Fruit fly (Drosophila melanogaster) whole organism, prepupa: ENCODE results near the gene bark.

Source experiments
- CG10631 ChIP-seq: fragments of 200-800 bp; sonication (Bioruptor generic); optimal IDR thresholded peaks from 2 replicates; lab custom pipeline; 2016; ENCODE audit warnings: missing biosample characterization, missing genetic modification characterization
- CG10669 ChIP-seq: fragments of 200-800 bp; sonication (Bioruptor generic); optimal IDR thresholded peaks from 3 replicates; lab custom pipeline; 2018; ENCODE audit warnings: missing biosample characterization, mild to moderate bottlenecking, missing genetic modification characterization, moderate library complexity
- CG11294 ChIP-seq: fragments of 200-800 bp; sonication (Bioruptor generic); IDR thresholded peaks from 2 replicates; pipeline ENCODE4 v1.3.6; 2022; ENCODE audit warnings: missing biosample characterization, missing genetic modification characterization
- CG11902 ChIP-seq: fragments of 200-800 bp; sonication (Bioruptor generic); optimal IDR thresholded peaks from 3 replicates; lab custom pipeline; 2016; ENCODE audit warnings: missing biosample characterization, missing genetic modification characterization
- CG15336 ChIP-seq: fragments of 200-800 bp; sonication (Bioruptor generic); IDR thresholded peaks from 2 replicates; pipeline ENCODE4 v1.3.6; 2022; ENCODE audit warnings: missing biosample characterization, missing genetic modification characterization
- CG1621 ChIP-seq: fragments of 200-800 bp; sonication (Bioruptor generic); optimal IDR thresholded peaks from 3 replicates; lab custom pipeline; 2018; ENCODE audit warnings: missing biosample characterization, mild to moderate bottlenecking, missing genetic modification characterization
- CG16779 ChIP-seq: fragments of 200-800 bp; sonication (Bioruptor generic); optimal IDR thresholded peaks from 3 replicates; lab custom pipeline; 2017; ENCODE audit warnings: missing biosample characterization, mild to moderate bottlenecking, missing genetic modification characterization
- CG3032 ChIP-seq: fragments of 200-800 bp; optimal IDR thresholded peaks from 2 replicates; lab custom pipeline; 2019; ENCODE audit warnings: missing biosample characterization, mild to moderate bottlenecking, missing genetic modification characterization, moderate library complexity
- CG31627 ChIP-seq: fragments of 200-800 bp; sonication (Bioruptor generic); optimal IDR thresholded peaks from 3 replicates; lab custom pipeline; 2016; ENCODE audit warnings: missing biosample characterization, missing genetic modification characterization
- CG3919 ChIP-seq: fragments of 200-800 bp; sonication (Bioruptor generic); optimal IDR thresholded peaks from 3 replicates; lab custom pipeline; 2016; ENCODE audit warnings: missing biosample characterization, missing genetic modification characterization
- CG6163 ChIP-seq: fragments of 200-800 bp; sonication (Bioruptor generic); IDR thresholded peaks from 3 replicates; pipeline ENCODE4 v1.3.6; 2022; ENCODE audit warnings: missing biosample characterization, missing genetic modification characterization
- CG6276 ChIP-seq: fragments of 200-800 bp; sonication (Bioruptor generic); optimal IDR thresholded peaks from 2 replicates; lab custom pipeline; 2017; ENCODE audit warnings: missing biosample characterization, mild to moderate bottlenecking, missing genetic modification characterization
- CG6792 ChIP-seq: fragments of 200-800 bp; sonication (Bioruptor generic); optimal IDR thresholded peaks from 3 replicates; lab custom pipeline; 2016; ENCODE audit warnings: missing biosample characterization, missing genetic modification characterization
- CG6808 ChIP-seq: fragments of 200-800 bp; sonication (Bioruptor generic); optimal IDR thresholded peaks from 3 replicates; lab custom pipeline; 2017; ENCODE audit warnings: missing biosample characterization, missing genetic modification characterization, mild to moderate bottlenecking, moderate library complexity, missing genetic modification reagents
- CG6854 ChIP-seq: fragments of 200-800 bp; sonication (Bioruptor generic); optimal IDR thresholded peaks from 2 replicates; lab custom pipeline; 2017; ENCODE audit warnings: missing biosample characterization, mild to moderate bottlenecking, missing genetic modification characterization
- CG7368 ChIP-seq: fragments of 200-800 bp; sonication (Bioruptor generic); optimal IDR thresholded peaks from 3 replicates; lab custom pipeline; 2016; ENCODE audit warnings: missing biosample characterization, missing genetic modification characterization
- CG8119 ChIP-seq: fragments of 200-800 bp; sonication (Bioruptor generic); IDR thresholded peaks from 3 replicates; pipeline ENCODE4 v1.3.6; 2022; ENCODE audit warnings: missing biosample characterization, missing genetic modification characterization
- CG8319 ChIP-seq: fragments of 200-800 bp; sonication (Bioruptor generic); optimal IDR thresholded peaks from 3 replicates; lab custom pipeline; 2016; ENCODE audit warnings: missing biosample characterization, missing genetic modification characterization
- CG8632 ChIP-seq: fragments of 200-800 bp; sonication (Bioruptor generic); optimal IDR thresholded peaks from 3 replicates; lab custom pipeline; 2016; ENCODE audit warnings: missing biosample characterization, missing genetic modification characterization
- CG9139 ChIP-seq: fragments of 200-800 bp; sonication (Bioruptor generic); optimal IDR thresholded peaks from 3 replicates; lab custom pipeline; 2017; ENCODE audit warnings: missing biosample characterization, mild to moderate bottlenecking, missing genetic modification characterization
- Eip75B ChIP-seq: fragments of 200-800 bp; sonication (Bioruptor generic); optimal IDR thresholded peaks from 3 replicates; lab custom pipeline; 2016; ENCODE audit warnings: missing biosample characterization, missing genetic modification characterization
- Eip78C ChIP-seq: fragments of 200-800 bp; sonication (Bioruptor generic); peaks from one replicate; lab custom pipeline; 2016; ENCODE audit warnings: missing biosample characterization, missing genetic modification characterization
- Ets96B ChIP-seq: fragments of 200-800 bp; optimal IDR thresholded peaks from 2 replicates; lab custom pipeline; 2019; ENCODE audit warnings: missing biosample characterization, mild to moderate bottlenecking, missing genetic modification characterization, moderate library complexity
- Hr38 ChIP-seq: sonication (Bioruptor generic); optimal IDR thresholded peaks from 2 replicates; lab custom pipeline; 2016; ENCODE audit warnings: missing biosample characterization, missing genetic modification characterization
- Hr39 ChIP-seq: fragments of 200-800 bp; sonication (Bioruptor generic); optimal IDR thresholded peaks from 2 replicates; lab custom pipeline; 2016; ENCODE audit warnings: missing biosample characterization, missing genetic modification characterization
- Hr4 ChIP-seq: fragments of 200-800 bp; sonication (Bioruptor generic); optimal IDR thresholded peaks from 3 replicates; lab custom pipeline; 2016; ENCODE audit warnings: missing biosample characterization, missing genetic modification characterization
- Lpt ChIP-seq: fragments of 200-800 bp; sonication (Bioruptor generic); optimal IDR thresholded peaks from 3 replicates; lab custom pipeline; 2016; ENCODE audit warnings: missing biosample characterization, missing genetic modification characterization
- OdsH ChIP-seq: fragments of 200-800 bp; sonication (Bioruptor generic); optimal IDR thresholded peaks from 3 replicates; lab custom pipeline; 2016; ENCODE audit warnings: missing biosample characterization, missing genetic modification characterization
- Smox ChIP-seq: fragments of 200-800 bp; sonication (Bioruptor generic); optimal IDR thresholded peaks from 3 replicates; lab custom pipeline; 2016; ENCODE audit warnings: missing biosample characterization, missing genetic modification characterization
- Sox15 ChIP-seq: fragments of 200-800 bp; sonication (Bioruptor generic); optimal IDR thresholded peaks from 3 replicates; lab custom pipeline; 2016; ENCODE audit warnings: missing biosample characterization, missing genetic modification characterization
- acj6 ChIP-seq: fragments of 200-800 bp; sonication (Bioruptor generic); optimal IDR thresholded peaks from 3 replicates; lab custom pipeline; 2016; ENCODE audit warnings: missing biosample characterization, missing genetic modification characterization
- cyc ChIP-seq: fragments of 200-800 bp; sonication (Bioruptor generic); optimal IDR thresholded peaks from 3 replicates; lab custom pipeline; 2016; ENCODE audit warnings: missing biosample characterization, missing genetic modification characterization
- dac ChIP-seq: fragments of 200-800 bp; sonication (Bioruptor generic); optimal IDR thresholded peaks from 2 replicates; lab custom pipeline; 2017; ENCODE audit warnings: missing biosample characterization, mild to moderate bottlenecking, missing genetic modification characterization
- dsx ChIP-seq: fragments of 200-800 bp; optimal IDR thresholded peaks from 3 replicates; lab custom pipeline; 2019; ENCODE audit warnings: missing biosample characterization, mild to moderate bottlenecking, missing genetic modification characterization, moderate library complexity; ENCODE audit not compliant: poor library complexity, severe bottlenecking
- eg ChIP-seq: fragments of 200-800 bp; sonication (Bioruptor generic); IDR thresholded peaks from 3 replicates; pipeline ENCODE4 v1.3.6; 2022; ENCODE audit warnings: missing biosample characterization, missing genetic modification characterization
- esn ChIP-seq: fragments of 200-800 bp; sonication (Bioruptor generic); optimal IDR thresholded peaks from 2 replicates; lab custom pipeline; 2016; ENCODE audit warnings: missing biosample characterization, mild to moderate bottlenecking, missing genetic modification characterization, moderate library complexity
- fd59A ChIP-seq: fragments of 200-800 bp; sonication (Bioruptor generic); optimal IDR thresholded peaks from 2 replicates; lab custom pipeline; 2017; ENCODE audit warnings: missing biosample characterization, mild to moderate bottlenecking, missing genetic modification characterization, missing genetic modification reagents
- fd85E ChIP-seq: fragments of 200-800 bp; sonication (Bioruptor generic); optimal IDR thresholded peaks from 3 replicates; lab custom pipeline; 2016; ENCODE audit warnings: missing biosample characterization, missing genetic modification characterization
- fkh ChIP-seq: fragments of 200-800 bp; sonication (Bioruptor generic); optimal IDR thresholded peaks from 3 replicates; lab custom pipeline; 2017; ENCODE audit warnings: missing biosample characterization, mild to moderate bottlenecking, missing genetic modification characterization, moderate library complexity
- lz ChIP-seq: fragments of 200-800 bp; sonication (Bioruptor generic); optimal IDR thresholded peaks from 3 replicates; lab custom pipeline; 2016; ENCODE audit warnings: missing biosample characterization, missing genetic modification characterization
- pdm3 ChIP-seq: fragments of 200-800 bp; sonication (Bioruptor generic); optimal IDR thresholded peaks from 3 replicates; lab custom pipeline; 2016; ENCODE audit warnings: missing biosample characterization, missing genetic modification characterization
- spab ChIP-seq: fragments of 200-800 bp; sonication (Bioruptor generic); optimal IDR thresholded peaks from 2 replicates; lab custom pipeline; 2017; ENCODE audit warnings: missing biosample characterization, mild to moderate bottlenecking, missing genetic modification characterization, missing genetic modification reagents
- svp ChIP-seq: fragments of 200-800 bp; sonication (Bioruptor generic); peaks from one replicate; lab custom pipeline; 2016; ENCODE audit warnings: missing biosample characterization, missing genetic modification characterization
- topi ChIP-seq: fragments of 200-800 bp; sonication (Bioruptor generic); optimal IDR thresholded peaks from 3 replicates; lab custom pipeline; 2016; ENCODE audit warnings: missing biosample characterization, missing genetic modification characterization
- vri ChIP-seq: fragments of 200-800 bp; sonication (Bioruptor generic); optimal IDR thresholded peaks from 3 replicates; lab custom pipeline; 2016; ENCODE audit warnings: missing biosample characterization, mild to moderate bottlenecking, missing genetic modification characterization

Gene bark

DNA sequence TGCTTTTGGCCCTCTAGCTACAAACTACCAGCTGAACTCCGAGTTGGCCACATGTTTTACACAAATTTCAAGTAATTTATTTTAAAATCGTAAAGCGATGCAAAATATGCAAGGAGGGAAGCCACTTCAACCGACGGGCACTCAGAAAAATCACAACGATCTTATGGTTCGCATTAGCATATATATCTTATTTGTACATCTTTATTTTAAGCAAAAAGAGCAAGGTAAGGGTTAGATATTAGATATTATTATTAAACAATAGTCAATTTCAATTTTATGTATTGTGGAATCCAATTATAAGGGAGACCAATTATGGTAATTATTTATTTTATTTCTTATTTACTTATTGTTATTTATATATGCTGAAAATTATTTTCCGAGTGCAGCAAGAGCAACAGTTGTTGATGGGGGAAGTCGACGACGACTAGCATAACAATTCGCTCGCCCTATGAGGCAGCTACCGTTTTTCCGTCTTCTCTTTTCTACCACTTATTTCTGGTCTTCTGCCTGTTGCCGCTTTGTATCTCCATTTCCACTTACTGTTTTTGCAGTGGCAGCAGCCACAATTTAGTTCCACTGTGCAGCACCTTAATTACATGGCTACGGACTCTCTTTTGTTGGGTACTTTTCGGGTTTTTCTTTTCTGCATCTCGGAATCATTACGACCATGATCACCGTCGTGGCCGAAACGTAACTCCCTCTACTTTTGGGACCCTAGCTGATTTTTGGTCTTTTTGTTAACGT lies 17.1 kb upstream of the bark start (continued):
- TF ChIP-seq CG15336 (GFP tag; lab: Robert Waterston, UW): peak; percentile 80
- no peak for TF ChIP-seq CG6854 (GFP tag; lab: Kevin White, UChicago)
- TF ChIP-seq CG3919 (GFP tag; lab: Kevin White, UChicago): peak; percentile 61
- TF ChIP-seq CG3032 (tag; lab: Kevin White, UChicago): peak; percentile 80
- TF ChIP-seq dac (GFP tag; lab: Kevin White, UChicago): no peak
- peak; percentile 78 for TF ChIP-seq CG10631 (GFP tag; lab: Kevin White, UChicago)
- TF ChIP-seq lz (GFP tag; lab: Kevin White, UChicago): peak; percentile 21
- TF ChIP-seq Hr4: peak; percentile 46
- peak; percentile 64 for TF ChIP-seq CG9139 (GFP tag; lab: Kevin White, UChicago)
- peak; percentile 80 for TF ChIP-seq Ets96B (tag; lab: Kevin White, UChicago)
- TF ChIP-seq topi (GFP tag; lab: Kevin White, UChicago): peak; percentile 35
- TF ChIP-seq CG16779: peak; percentile 36
- peak; percentile 69 for TF ChIP-seq spab (GFP tag; lab: Kevin White, UChicago)
- peak; percentile 23 for TF ChIP-seq Sox15
- TF ChIP-seq fkh: no peak
- TF ChIP-seq eg (GFP tag; lab: Robert Waterston, UW): peak; percentile 21; the same call in 1 of the 3 replicates
- TF ChIP-seq Lpt (GFP tag; lab: Kevin White, UChicago): peak; percentile 54
- TF ChIP-seq Hr38: no peak
- peak; percentile 21; the same call in 1 of the 3 replicates for TF ChIP-seq CG6163 (GFP tag; lab: Robert Waterston, UW)
- TF ChIP-seq CG6792: peak; percentile 71
- peak; percentile 70 for TF ChIP-seq esn (GFP tag; lab: Kevin White, UChicago)
- no peak for TF ChIP-seq Hr39
- TF ChIP-seq svp (GFP tag; lab: Kevin White, UChicago): peak; percentile 73
- TF ChIP-seq CG10669: peak; percentile 62
- peak; percentile 87 for TF ChIP-seq CG8119 (GFP tag; lab: Robert Waterston, UW)
- peak; percentile 62 for TF ChIP-seq CG6276 (GFP tag; lab: Kevin White, UChicago)

DNA sequence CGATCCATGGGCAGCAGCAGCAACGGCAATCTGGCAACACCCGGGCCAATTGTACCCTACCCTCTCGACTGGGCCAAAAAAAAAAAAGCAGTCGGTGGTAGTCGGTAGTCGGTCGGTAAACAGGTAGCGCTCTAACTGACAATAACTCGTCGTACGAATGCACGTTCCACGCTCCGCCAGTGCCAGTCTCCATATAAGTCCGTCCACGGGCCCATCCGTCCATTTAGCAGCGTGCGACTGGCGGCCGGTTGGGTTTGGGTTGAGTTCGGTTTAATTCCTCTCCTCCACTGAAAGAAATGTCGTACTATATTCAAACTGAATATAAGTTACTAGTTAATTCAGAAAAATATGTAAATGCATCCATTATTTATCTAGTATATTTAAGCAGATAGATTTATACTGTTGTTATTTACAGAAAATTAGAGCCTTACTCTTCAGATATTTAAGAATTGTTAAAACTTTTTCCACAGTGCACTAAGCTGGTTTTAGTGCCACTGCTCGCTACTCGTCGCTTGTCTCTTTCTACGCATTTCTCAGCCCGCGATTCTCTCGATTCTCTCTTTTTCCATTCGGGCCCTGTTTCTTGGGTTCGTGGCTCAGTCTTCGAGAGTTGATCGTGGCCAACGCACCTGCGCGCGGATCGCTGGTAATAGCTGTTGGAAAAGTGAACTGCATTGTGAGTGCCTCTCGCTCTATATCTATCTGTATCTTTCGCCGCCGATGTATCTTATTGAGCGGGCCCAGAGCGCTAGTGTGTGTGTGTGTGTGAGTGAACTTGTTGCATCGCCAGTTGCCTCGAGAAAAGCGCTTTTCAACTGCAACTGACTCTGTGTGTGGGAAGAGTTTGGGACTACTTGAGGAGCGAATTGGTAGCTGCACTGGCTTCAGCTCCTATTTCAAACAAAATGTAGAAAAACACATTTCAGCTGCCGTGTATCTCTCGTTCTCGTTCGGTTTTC lies 15.6 kb upstream of the bark start, which contains the start of gene bowl:
Gene bowl (plus strand): TSS at position 592 of the 959 bp plus-strand sequence.
- peak; percentile 97 for TF ChIP-seq vri
- peak; percentile 99 for TF ChIP-seq OdsH (GFP tag; lab: Kevin White, UChicago)
- peak; percentile 98 for TF ChIP-seq Smox (GFP tag; lab: Kevin White, UChicago)
- TF ChIP-seq CG31627: peak; percentile 97
- peak; percentile 99 for TF ChIP-seq CG6792
- peak; percentile 96 for TF ChIP-seq cyc (GFP tag; lab: Kevin White, UChicago)
- peak; percentile 97 for TF ChIP-seq Hr4
- TF ChIP-seq CG7368 (GFP tag; lab: Kevin White, UChicago): peak; percentile 92
- TF ChIP-seq esn (GFP tag; lab: Kevin White, UChicago): peak; percentile 99
- TF ChIP-seq dsx (GFP tag; lab: Kevin White, UChicago): peak; percentile 90
- TF ChIP-seq CG8319 (GFP tag; lab: Kevin White, UChicago): peak; percentile 91
- peak; percentile 92 for TF ChIP-seq CG10669
- peak; percentile 93 for TF ChIP-seq CG6276 (GFP tag; lab: Kevin White, UChicago)
- TF ChIP-seq fd59A (GFP tag; lab: Kevin White, UChicago): peak; percentile 94
- TF ChIP-seq CG8632 (GFP tag; lab: Kevin White, UChicago): peak; percentile 97
- peak; percentile 89 for TF ChIP-seq CG11902 (GFP tag; lab: Kevin White, UChicago)
- peak; percentile 99 for TF ChIP-seq Eip75B
- TF ChIP-seq spab (GFP tag; lab: Kevin White, UChicago): peak; percentile 93
- TF ChIP-seq dac (GFP tag; lab: Kevin White, UChicago): peak; percentile 90
- peak; percentile 78 for TF ChIP-seq fd85E (GFP tag; lab: Kevin White, UChicago)
- TF ChIP-seq acj6 (GFP tag; lab: Kevin White, UChicago): peak; percentile 99
- TF ChIP-seq CG10631 (GFP tag; lab: Kevin White, UChicago): peak; percentile 98
- TF ChIP-seq pdm3: peak; percentile 98
- peak; percentile 50 for TF ChIP-seq Hr38
- peak; percentile 94 for TF ChIP-seq CG6854 (GFP tag; lab: Kevin White, UChicago)
- TF ChIP-seq CG3032 (tag; lab: Kevin White, UChicago): peak; percentile 91
- peak; percentile 90 for TF ChIP-seq CG9139 (GFP tag; lab: Kevin White, UChicago)
- TF ChIP-seq CG3919 (GFP tag; lab: Kevin White, UChicago): peak; percentile 97
- peak; percentile 87 for TF ChIP-seq CG1621 (tag; lab: Kevin White, UChicago)
- TF ChIP-seq CG6808 (GFP tag; lab: Kevin White, UChicago): peak; percentile 95
- peak; percentile 100 for TF ChIP-seq Eip78C
- peak; percentile 100 for TF ChIP-seq CG8119 (GFP tag; lab: Robert Waterston, UW)
- TF ChIP-seq CG11294 (GFP tag; lab: Robert Waterston, UW): peak; percentile 96
